Fruit fly (Drosophila melanogaster): Measurements from ENCODE around the gene CG8010.
A peak's percentile ranks its signal among the peaks of the same experiment; 100 is the strongest.

Gene CG8010

DNA sequence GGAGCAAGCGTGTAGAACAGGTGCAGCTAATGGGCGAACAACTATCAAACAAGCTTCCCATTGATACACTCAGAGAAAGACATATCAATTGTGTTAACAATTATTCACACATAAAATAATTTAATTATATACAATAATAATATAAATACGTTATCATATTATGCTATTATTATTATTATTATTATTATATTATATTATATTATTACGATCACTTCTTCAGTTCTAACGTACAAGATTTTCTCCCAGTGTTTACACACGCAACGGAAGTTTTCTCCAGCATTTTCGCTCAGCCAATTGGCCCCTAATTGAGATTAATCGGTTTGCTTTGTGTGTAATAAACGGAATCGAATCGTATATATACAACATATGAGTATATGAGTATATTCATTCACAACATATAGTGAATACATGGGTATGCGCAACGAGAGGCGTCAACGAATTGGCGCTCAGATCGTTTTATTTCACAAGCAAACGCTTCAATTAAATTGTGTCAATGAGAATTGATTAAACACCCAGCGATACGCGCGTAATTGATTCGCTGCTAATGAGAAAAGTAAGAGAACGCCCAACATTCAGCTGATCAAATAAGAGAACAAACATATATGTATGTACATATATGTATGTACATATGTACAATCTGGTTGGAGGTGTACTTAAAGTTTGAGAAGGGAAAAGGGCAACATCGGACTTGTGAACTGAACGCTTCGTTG, 48.5 kb upstream of the CG8010 start (continued):
- peak; percentile 23 for TF ChIP-seq Xbp1 (GFP tag; optimal IDR thresholded peaks at IDR 0.05)
- TF ChIP-seq jing (GFP tag; optimal IDR thresholded peaks at IDR 0.05) = no peak
- TF ChIP-seq CG7372 (GFP tag; IDR thresholded peaks at IDR 0.05) = no peak
- TF ChIP-seq Camta (GFP tag; optimal IDR thresholded peaks at IDR 0.05) = peak; percentile 25
- no peak for TF ChIP-seq C15 (GFP tag; IDR thresholded peaks at IDR 0.05)
- no peak for TF ChIP-seq tio (GFP tag; optimal IDR thresholded peaks at IDR 0.05)
- TF ChIP-seq CG10654 (GFP tag; optimal IDR thresholded peaks at IDR 0.05) = peak; percentile 5
- peak; percentile 64 for TF ChIP-seq Hmr (GFP tag; optimal IDR thresholded peaks at IDR 0.05)
- TF ChIP-seq Sry-β (GFP tag; optimal IDR thresholded peaks at IDR 0.05) = no peak
- no peak for TF ChIP-seq chif (GFP tag; optimal IDR thresholded peaks at IDR 0.05)
- peak; percentile 82 for TF ChIP-seq PHDP (tag; optimal IDR thresholded peaks at IDR 0.05)
- TF ChIP-seq tin (GFP tag; optimal IDR thresholded peaks at IDR 0.05) = peak; percentile 0
- no peak for TF ChIP-seq CkIIα-i1 (GFP tag; IDR thresholded peaks at IDR 0.05)
- TF ChIP-seq CG12155 (GFP tag; optimal IDR thresholded peaks at IDR 0.05) = peak; percentile 51
- TF ChIP-seq Xrp1 (GFP tag; IDR thresholded peaks at IDR 0.05) = 0 out of 2 replicates have a peak, but pooled peaks have one; percentile 30
- peak; percentile 48 for TF ChIP-seq CG9932 (GFP tag; IDR thresholded peaks at IDR 0.05)
- peak; percentile 45; the same call in 1 of the 2 replicates for TF ChIP-seq ttk (GFP tag; IDR thresholded peaks at IDR 0.05)
- TF ChIP-seq CG33557 (GFP tag; optimal IDR thresholded peaks at IDR 0.05) = no peak
- no peak for TF ChIP-seq CG5180 (GFP tag; optimal IDR thresholded peaks at IDR 0.05)
- peak; percentile 19 for TF ChIP-seq CG4328 (GFP tag; optimal IDR thresholded peaks at IDR 0.05)
- no peak for TF ChIP-seq CG14860 (GFP tag; IDR thresholded peaks at IDR 0.05; ENCODE audit: partially characterized antibody)
- peak; percentile 45 for TF ChIP-seq Six4 (GFP tag; optimal IDR thresholded peaks at IDR 0.05)
- TF ChIP-seq CG11085 (GFP tag; IDR thresholded peaks at IDR 0.05) = no peak
- no peak for TF ChIP-seq CG1603 (tag; optimal IDR thresholded peaks at IDR 0.05)
- TF ChIP-seq CG3407 (GFP tag; optimal IDR thresholded peaks at IDR 0.05) = no peak
- peak; percentile 0 for TF ChIP-seq CG30431 (GFP tag; optimal IDR thresholded peaks at IDR 0.05)
- no peak for TF ChIP-seq prd (optimal IDR thresholded peaks at IDR 0.05)
- peak; percentile 53 for TF ChIP-seq prd (GFP tag; IDR thresholded peaks at IDR 0.05)
- no peak for TF ChIP-seq Lim3 (GFP tag; IDR thresholded peaks at IDR 0.05)
- peak; percentile 75 for TF ChIP-seq Sox102F (GFP tag; optimal IDR thresholded peaks at IDR 0.05)
- TF ChIP-seq CG6254 (GFP tag; optimal IDR thresholded peaks at IDR 0.05) = peak; percentile 33
- TF ChIP-seq CG9215 (GFP tag; IDR thresholded peaks at IDR 0.05) = 0 out of 2 replicates have a peak, but pooled peaks have one; percentile 28
- no peak for TF ChIP-seq tup (GFP tag; optimal IDR thresholded peaks at IDR 0.05)
- TF ChIP-seq sqz (GFP tag; optimal IDR thresholded peaks at IDR 0.05) = no peak
- peak; percentile 10 for TF ChIP-seq Chrac-16 (GFP tag; optimal IDR thresholded peaks at IDR 0.05)
- peak; percentile 51 for TF ChIP-seq sisA (GFP tag; IDR thresholded peaks at IDR 0.05)
- no peak for TF ChIP-seq CG6791 (GFP tag; IDR thresholded peaks at IDR 0.05; ENCODE audit: partially characterized antibody)
- peak; percentile 30 for TF ChIP-seq bcd (GFP tag; optimal IDR thresholded peaks at IDR 0.05)
- TF ChIP-seq zfh2 (GFP tag; optimal IDR thresholded peaks at IDR 0.05) = no peak
- peak; percentile 7 for TF ChIP-seq oc (tag; optimal IDR thresholded peaks at IDR 0.05)
- TF ChIP-seq zen (tag; optimal IDR thresholded peaks at IDR 0.05) = peak; percentile 46
- peak; percentile 87 for TF ChIP-seq CG18599 (GFP tag; optimal IDR thresholded peaks at IDR 0.05)
- TF ChIP-seq CG16815 (GFP tag; optimal IDR thresholded peaks at IDR 0.05) = no peak
- TF ChIP-seq CG42726 (GFP tag; IDR thresholded peaks at IDR 0.05; ENCODE audit: partially characterized antibody) = no peak
- no peak for TF ChIP-seq CG12236 (GFP tag; optimal IDR thresholded peaks at IDR 0.05)
- TF ChIP-seq Hmx (GFP tag; optimal IDR thresholded peaks at IDR 0.05) = no peak
- peak; percentile 43 for TF ChIP-seq CG13894 (tag; optimal IDR thresholded peaks at IDR 0.05)
- peak; percentile 58 for TF ChIP-seq CG10147 (GFP tag; optimal IDR thresholded peaks at IDR 0.05)
- TF ChIP-seq aop (GFP tag; IDR thresholded peaks at IDR 0.05) = no peak
